Worm (Caenorhabditis elegans): Measurements from ENCODE around the gene twk-5.

twk-5 gene

ce11 chrII:11521300-11521699 is 36.2 kb upstream of the twk-5 start, which contains the start of gene Y62F5A.10:
Gene Y62F5A.10, plus strand, starts transcription at chrII:11521600.
- TF ChIP-seq nhr-25 (tag; optimal IDR thresholded peaks at IDR 0.05; ENCODE audit: borderline replicate concordance, insufficient read depth) (no peak), unc-62 (GFP tag; optimal IDR thresholded peaks at IDR 0.05 in 1 of 2) (no peak), unc-62 (tag; optimal IDR thresholded peaks at IDR 0.05) (no peak), egl-27 (tag; optimal IDR thresholded peaks at IDR 0.05) (no peak), nhr-102 (tag; optimal IDR thresholded peaks at IDR 0.05) (no peak), unc-39 (tag; optimal IDR thresholded peaks at IDR 0.05) (no peak), lin-38 (GFP tag; IDR thresholded peaks at IDR 0.05) (no peak), ceh-44 (GFP tag; IDR thresholded peaks at IDR 0.05) (no peak), zip-11 (GFP tag; IDR thresholded peaks at IDR 0.05) (no peak), Y75B8A.6 (GFP tag; IDR thresholded peaks at IDR 0.05) (no peak), T26A8.4 (GFP tag; IDR thresholded peaks at IDR 0.05) (no peak), duxl-1 (tag; optimal IDR thresholded peaks at IDR 0.05; ENCODE audit: poor library complexity) (no peak), lin-15B (tag; optimal IDR thresholded peaks at IDR 0.05) (no peak), lin-39 (tag; optimal IDR thresholded peaks at IDR 0.05) (no peak), lin-13 (GFP tag; optimal IDR thresholded peaks at IDR 0.05) (no peak), nhr-48 (tag; optimal IDR thresholded peaks at IDR 0.05) (no peak)

- TF ChIP-seq mdt-29 (GFP tag; IDR thresholded peaks at IDR 0.05) (no peak), lin-29 (GFP tag; IDR thresholded peaks at IDR 0.05) (no peak), ZK546.5 (tag; optimal IDR thresholded peaks at IDR 0.05) (no peak), nhr-41 (GFP tag; IDR thresholded peaks at IDR 0.05) (no peak), ztf-11 (tag; optimal IDR thresholded peaks at IDR 0.05) (no peak), duxl-1 (tag; optimal IDR thresholded peaks at IDR 0.05; ENCODE audit: poor library complexity) (no peak), F37D6.2 (tag; optimal IDR thresholded peaks at IDR 0.05) (no peak), arid-1 (GFP tag; conservative IDR thresholded peaks at IDR 0.05) (no peak), ztf-7 (tag; optimal IDR thresholded peaks at IDR 0.05) (no peak), daf-8 (GFP tag; IDR thresholded peaks at IDR 0.05) (no peak), ZK337.2 (GFP tag; IDR thresholded peaks at IDR 0.05) (no peak)
These were observed 33.1 kb upstream of the twk-5 start, which contains the start of gene B0334.10 for ce11 chrII:11518184-11518583. Gene B0334.10, plus strand, starts transcription at chrII:11518484.

ce11 chrII:11514775-11515174 is 29.7 kb upstream of the twk-5 start, which contains the start of gene srh-44:
Gene srh-44, plus strand, starts transcription at chrII:11515075.
- TF ChIP-seq mxl-3 (GFP tag; optimal IDR thresholded peaks at IDR 0.05) (no peak), php-3 (GFP tag; IDR thresholded peaks at IDR 0.05) (no peak), ZK546.5 (tag; optimal IDR thresholded peaks at IDR 0.05) (no peak), nhr-111 (GFP tag; optimal IDR thresholded peaks at IDR 0.05) (no peak), D1046.2 (GFP tag; IDR thresholded peaks at IDR 0.05) (no peak), nhr-77 (tag; optimal IDR thresholded peaks at IDR 0.05) (no peak), daf-8 (GFP tag; IDR thresholded peaks at IDR 0.05) (no peak), madf-9 (GFP tag; conservative IDR thresholded peaks at IDR 0.05) (no peak), tag-97 (GFP tag; IDR thresholded peaks at IDR 0.05) (no peak), nhr-102 (tag; optimal IDR thresholded peaks at IDR 0.05) (no peak), Y48G9A.11 (GFP tag; IDR thresholded peaks at IDR 0.05) (no peak), egl-27 (tag; optimal IDR thresholded peaks at IDR 0.05) (no peak), zip-2 (tag; optimal IDR thresholded peaks at IDR 0.05) (no peak), lin-38 (GFP tag; IDR thresholded peaks at IDR 0.05) (no peak), dve-1 (tag; optimal IDR thresholded peaks at IDR 0.05; ENCODE audit: insufficient read depth) (no peak)

ce11 chrII:11512921-11513320 is 27.8 kb upstream of the twk-5 start:
- TF ChIP-seq aha-1 (tag) (peak; percentile 59), attf-4 (tag; optimal IDR thresholded peaks at IDR 0.05) (no peak), unc-62 (GFP tag; optimal IDR thresholded peaks at IDR 0.05 in 1 of 2) (peak in 1 of 2 experiments; percentile 74), unc-62 (tag; optimal IDR thresholded peaks at IDR 0.05) (no peak)
